Fruit fly (Drosophila melanogaster): Measurements from ENCODE around the gene Or71a.
A peak's percentile ranks its signal among the peaks of the same experiment; 100 is the strongest.

Or71a gene

dm6 chr3L:15035585-15035984 is 42.7 kb downstream of the Or71a start (continued):
- TF ChIP-seq Meics (GFP tag; optimal IDR thresholded peaks at IDR 0.05) (peak; percentile 39), Dip3 (GFP tag; optimal IDR thresholded peaks at IDR 0.05) (no peak), Sry-β (GFP tag; optimal IDR thresholded peaks at IDR 0.05) (no peak), CG30403 (GFP tag; optimal IDR thresholded peaks at IDR 0.05) (peak; percentile 16), Atf-2 (GFP tag; optimal IDR thresholded peaks at IDR 0.05) (no peak), slbo (GFP tag; IDR thresholded peaks at IDR 0.05) (no peak), D19A (tag; optimal IDR thresholded peaks at IDR 0.05) (peak; percentile 89), CG15514 (GFP tag; optimal IDR thresholded peaks at IDR 0.05) (no peak), CG1603 (tag; optimal IDR thresholded peaks at IDR 0.05) (no peak), lbe (GFP tag; optimal IDR thresholded peaks at IDR 0.05) (no peak), bbx (GFP tag; IDR thresholded peaks at IDR 0.05; ENCODE audit: partially characterized antibody) (no peak), Ets65A (GFP tag) (peak; percentile 47), pho (GFP tag; optimal IDR thresholded peaks at IDR 0.05) (peak; percentile 7), CG7556 (GFP tag; optimal IDR thresholded peaks at IDR 0.05) (peak; percentile 40), CG18011 (GFP tag; optimal IDR thresholded peaks at IDR 0.05) (no peak), Dek (tag; optimal IDR thresholded peaks at IDR 0.05) (no peak), onecut (GFP tag; IDR thresholded peaks at IDR 0.05) (no peak), ind (GFP tag; optimal IDR thresholded peaks at IDR 0.05) (peak; percentile 9), sob (GFP tag; IDR thresholded peaks at IDR 0.05) (no peak), Fer1 (GFP tag; optimal IDR thresholded peaks at IDR 0.05) (peak; percentile 3), wdn (GFP tag; IDR thresholded peaks at IDR 0.05) (no peak), ems (GFP tag; optimal IDR thresholded peaks at IDR 0.05) (no peak), row (GFP tag; IDR thresholded peaks at IDR 0.05) (peak; percentile 41; the same call in 2 of the 3 replicates), CG8281 (tag; optimal IDR thresholded peaks at IDR 0.05) (no peak), sens (GFP tag) (peak; percentile 45), CG6254 (GFP tag; optimal IDR thresholded peaks at IDR 0.05) (no peak), ci (GFP tag; IDR thresholded peaks at IDR 0.05) (no peak), Side (GFP tag; optimal IDR thresholded peaks at IDR 0.05) (no peak), Xbp1 (GFP tag; optimal IDR thresholded peaks at IDR 0.05) (no peak), CG12236 (GFP tag; optimal IDR thresholded peaks at IDR 0.05) (no peak), CG11504 (tag; optimal IDR thresholded peaks at IDR 0.05) (peak; percentile 32), cwo (GFP tag; optimal IDR thresholded peaks at IDR 0.05) (peak; percentile 22), CG18599 (GFP tag; optimal IDR thresholded peaks at IDR 0.05) (peak; percentile 25), lab (GFP tag; optimal IDR thresholded peaks at IDR 0.05) (peak; percentile 5), z (GFP tag; IDR thresholded peaks at IDR 0.05) (no peak)

- no peak for TF ChIP-seq cas (GFP tag; IDR thresholded peaks at IDR 0.05)
- TF ChIP-seq oc (tag; optimal IDR thresholded peaks at IDR 0.05): no peak
- TF ChIP-seq Meics (GFP tag; optimal IDR thresholded peaks at IDR 0.05): no peak
- no peak for TF ChIP-seq zfh2 (GFP tag; optimal IDR thresholded peaks at IDR 0.05)
- TF ChIP-seq Trl (optimal IDR thresholded peaks at IDR 0.05): peak in 1 of 2 experiments; percentile 16
- TF ChIP-seq Trl (GFP tag; optimal IDR thresholded peaks at IDR 0.05): no peak
- no peak for TF ChIP-seq pan (optimal IDR thresholded peaks at IDR 0.05)
- TF ChIP-seq pan (GFP tag; optimal IDR thresholded peaks at IDR 0.05 in 1 of 2, IDR thresholded peaks at IDR 0.05 in 1 of 2): no peak
- no peak for TF ChIP-seq sisA (GFP tag; IDR thresholded peaks at IDR 0.05)
- no peak for TF ChIP-seq Med (GFP tag)
- TF ChIP-seq scrt (GFP tag; optimal IDR thresholded peaks at IDR 0.05): peak; percentile 98
Measured at dm6 chr3L:15034714-15035076, 43.6 kb downstream of the Or71a start.
